Fruit fly (Drosophila melanogaster) Kc167 (cell line): ENCODE results near the gene CSN8.

ENCODE experiments used
- Myc ChIP-seq: fragments of >200 bp; optimal IDR thresholded peaks from 2 replicates; lab custom pipeline; 2017; ENCODE audit warnings: missing external identifiers
- Sin3A ChIP-seq: fragments of >200 bp; optimal IDR thresholded peaks from 2 replicates; lab custom pipeline; 2018; ENCODE audit warnings: missing external identifiers
- h ChIP-seq: fragments of >200 bp; optimal IDR thresholded peaks from 3 replicates; lab custom pipeline; 2018; ENCODE audit warnings: missing external identifiers
- insv ChIP-seq: fragments of >200 bp; optimal IDR thresholded peaks from 3 replicates; lab custom pipeline; 2018; ENCODE audit warnings: missing external identifiers
- psq ChIP-seq: fragments of >200 bp; optimal IDR thresholded peaks from 2 replicates; lab custom pipeline; 2017; ENCODE audit warnings: missing external identifiers
- ttk ChIP-seq: sonication (Bioruptor generic); optimal IDR thresholded peaks from 2 replicates; lab custom pipeline; 2017; ENCODE audit warnings: missing external identifiers

CSN8 gene

DNA sequence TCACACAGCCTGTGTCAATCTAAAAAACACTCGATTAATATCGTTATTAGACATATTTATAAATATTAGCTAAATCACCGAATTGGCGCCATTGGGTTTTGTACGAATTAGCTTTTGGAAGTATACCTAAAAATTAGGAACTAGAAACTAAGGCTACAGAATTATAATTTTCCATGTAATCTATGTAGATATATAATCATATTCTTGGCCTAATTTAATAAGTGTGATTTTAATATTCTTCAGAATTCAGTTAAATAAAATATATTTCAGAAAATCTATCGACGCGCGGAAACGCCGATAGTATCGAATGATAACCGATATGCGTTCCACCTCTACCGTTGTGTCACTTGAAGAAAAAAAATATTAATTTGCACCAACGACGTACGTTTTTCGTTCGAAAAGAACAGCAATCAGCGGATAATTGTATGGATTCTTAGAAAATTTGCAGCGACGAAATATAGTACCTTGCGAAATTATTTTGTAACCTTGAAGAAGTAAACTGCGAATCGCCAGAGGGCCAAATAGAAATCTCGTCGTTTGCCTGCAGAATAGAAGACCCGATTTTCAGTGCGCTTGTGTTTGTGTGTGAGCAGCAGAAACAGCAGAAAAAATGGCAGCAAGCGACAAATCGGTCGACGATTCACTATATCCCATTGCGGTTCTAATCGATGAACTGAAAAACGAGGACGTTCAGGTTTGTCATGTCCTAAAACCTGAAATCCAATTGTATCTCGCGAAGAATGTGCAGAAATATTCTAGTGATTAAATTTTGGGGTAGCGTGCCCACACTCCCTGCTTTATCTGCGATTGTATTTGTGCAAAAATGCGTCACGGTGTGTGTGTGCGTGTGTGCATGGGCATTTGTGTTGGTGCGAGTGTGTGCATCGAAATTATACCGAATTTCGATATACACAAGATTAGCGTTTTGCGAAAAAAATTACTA is 1.3 kb downstream of the CSN8 start, which contains the start of gene Pp2A-29B:
TSS of gene Pp2A-29B (plus strand) at position 338 of the 943 bp plus-strand sequence.
- TF ChIP-seq h (lab: Kevin White, UChicago) = no peak
- no peak for TF ChIP-seq insv
- TF ChIP-seq Sin3A (lab: Kevin White, UChicago) = no peak
- TF ChIP-seq psq (lab: Kevin White, UChicago) = no peak
- no peak for TF ChIP-seq Myc (lab: Kevin White, UChicago)
- TF ChIP-seq ttk = no peak

DNA sequence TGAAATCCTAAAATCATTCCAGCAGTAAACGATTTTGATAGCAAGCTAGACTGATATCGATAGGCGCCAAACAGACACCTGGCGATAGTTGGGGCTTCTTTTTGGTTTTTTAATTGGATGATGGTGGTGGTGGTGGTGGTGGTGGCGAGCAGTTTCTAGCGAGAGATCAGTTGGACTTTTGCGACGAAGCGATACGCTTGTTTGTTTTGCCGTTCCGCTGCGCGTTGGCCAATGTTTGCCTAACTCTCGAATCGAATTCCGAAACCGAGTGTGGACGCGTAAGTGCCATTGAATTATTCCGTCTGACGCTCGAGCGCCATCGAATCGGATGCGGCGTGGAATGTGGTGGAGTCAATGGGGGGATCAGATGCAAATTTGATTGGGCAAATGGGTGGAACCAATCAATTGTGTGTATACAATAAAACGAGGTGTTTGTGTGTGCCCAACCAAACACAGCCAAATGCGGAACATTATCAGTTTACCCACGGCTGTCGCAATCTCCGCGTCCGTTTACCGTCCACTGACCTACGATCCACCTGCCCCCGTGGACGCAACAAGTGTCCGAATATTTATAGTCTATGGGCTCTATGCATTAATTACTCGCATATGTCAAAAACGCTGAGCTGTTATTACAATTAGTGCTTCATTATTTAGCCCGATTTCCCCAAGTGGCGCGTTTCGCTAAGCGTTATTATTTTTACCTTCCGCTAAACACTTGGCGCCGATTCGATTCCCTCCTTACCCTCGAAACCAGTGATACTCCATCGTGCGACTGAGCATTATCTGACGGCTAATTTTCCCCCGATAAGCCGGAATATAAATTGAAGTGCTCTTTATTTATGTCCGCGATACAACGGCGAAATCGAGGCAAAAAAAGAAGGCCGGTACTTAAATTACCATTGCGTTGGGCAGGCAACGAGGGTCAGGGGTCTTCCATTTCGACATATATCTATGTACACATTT is 6.0 kb downstream of the CSN8 start, which contains the start of gene CG17292:
TSS of gene CG17292 (plus strand) at position 91 of the 963 bp plus-strand sequence.
- TF ChIP-seq h (lab: Kevin White, UChicago) = no peak
- no peak for TF ChIP-seq insv
- TF ChIP-seq Sin3A (lab: Kevin White, UChicago) = no peak
- no peak for TF ChIP-seq psq (lab: Kevin White, UChicago)
- no peak for TF ChIP-seq Myc (lab: Kevin White, UChicago)
- TF ChIP-seq ttk = no peak

DNA sequence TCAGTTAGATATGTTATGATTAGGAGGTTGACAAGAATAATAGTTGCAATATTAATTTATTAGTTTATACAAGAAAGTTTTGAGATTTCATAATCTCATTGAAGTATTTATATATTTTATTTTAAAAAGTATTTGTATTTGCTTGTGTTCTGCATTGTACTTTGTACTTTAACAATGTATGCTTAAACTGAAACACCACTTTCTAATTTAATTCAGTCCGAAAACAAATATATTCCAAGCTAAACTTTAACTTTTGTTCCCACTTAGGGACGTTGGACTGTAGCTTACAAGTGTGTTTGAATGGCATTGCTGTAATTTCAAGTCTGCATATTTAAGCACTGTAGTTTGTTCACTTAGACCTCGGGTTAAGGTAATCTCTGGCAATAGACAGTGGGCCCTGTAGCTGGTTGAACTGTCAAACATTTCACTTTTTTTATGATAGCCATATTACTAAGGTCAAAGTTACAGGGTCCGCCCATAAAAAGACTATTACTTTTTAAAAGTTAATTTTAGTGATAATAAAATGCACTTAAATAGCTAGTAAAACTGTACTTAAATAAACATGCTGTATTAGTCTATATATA is 6.8 kb downstream of the CSN8 start:
- TF ChIP-seq h (lab: Kevin White, UChicago) = no peak
- no peak for TF ChIP-seq Sin3A (lab: Kevin White, UChicago)
- TF ChIP-seq insv = no peak
- TF ChIP-seq Myc (lab: Kevin White, UChicago) = no peak
- no peak for TF ChIP-seq psq (lab: Kevin White, UChicago)
- TF ChIP-seq ttk = no peak

DNA sequence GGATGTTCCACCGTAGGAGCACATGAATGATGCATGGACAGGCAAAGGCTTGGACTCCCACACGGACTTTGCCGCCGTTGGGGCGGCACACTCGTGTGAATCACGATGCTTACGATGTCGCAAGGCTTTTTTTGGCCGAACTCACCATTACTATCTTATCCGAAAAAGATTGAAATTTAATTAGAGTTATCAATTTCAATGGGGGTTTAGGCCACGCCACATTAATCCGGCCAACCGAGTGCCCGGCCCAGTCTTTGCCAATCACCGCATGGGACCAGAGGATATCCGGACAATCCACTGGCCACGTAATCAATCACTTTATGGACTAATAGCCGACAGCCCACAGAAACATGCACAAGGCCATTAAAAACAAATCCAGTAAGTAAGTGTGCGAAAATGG is 7.6 kb downstream of the CSN8 start:
- TF ChIP-seq insv (no peak), Myc (lab: Kevin White, UChicago) (no peak), Sin3A (lab: Kevin White, UChicago) (no peak), psq (lab: Kevin White, UChicago) (no peak), h (lab: Kevin White, UChicago) (no peak), ttk (no peak)

DNA sequence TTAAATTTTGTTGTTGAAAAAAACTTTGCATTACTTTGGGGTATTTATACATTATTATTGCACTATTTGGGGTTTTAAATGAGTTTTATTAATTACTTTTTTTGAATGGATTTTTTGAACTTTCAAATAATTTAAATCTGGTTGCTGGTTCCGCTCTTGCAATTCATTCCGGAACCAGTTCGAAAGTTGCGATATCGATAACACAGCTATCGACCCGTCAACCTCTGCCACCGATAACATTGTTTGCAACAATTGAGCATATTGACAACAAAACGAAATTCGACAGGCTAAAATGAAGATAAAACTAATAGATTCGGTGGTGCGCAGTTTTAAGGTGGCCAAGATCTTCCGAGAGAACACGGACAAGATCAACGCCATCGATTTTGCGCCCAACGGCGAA is 9.6 kb downstream of the CSN8 start, which contains the start of gene Wdr82:
TSS of gene Wdr82 (plus strand) at position 227 of the 400 bp plus-strand sequence.
- TF ChIP-seq Sin3A (lab: Kevin White, UChicago) = no peak
- TF ChIP-seq ttk = no peak
- no peak for TF ChIP-seq insv
- no peak for TF ChIP-seq Myc (lab: Kevin White, UChicago)
- no peak for TF ChIP-seq h (lab: Kevin White, UChicago)
- no peak for TF ChIP-seq psq (lab: Kevin White, UChicago)

DNA sequence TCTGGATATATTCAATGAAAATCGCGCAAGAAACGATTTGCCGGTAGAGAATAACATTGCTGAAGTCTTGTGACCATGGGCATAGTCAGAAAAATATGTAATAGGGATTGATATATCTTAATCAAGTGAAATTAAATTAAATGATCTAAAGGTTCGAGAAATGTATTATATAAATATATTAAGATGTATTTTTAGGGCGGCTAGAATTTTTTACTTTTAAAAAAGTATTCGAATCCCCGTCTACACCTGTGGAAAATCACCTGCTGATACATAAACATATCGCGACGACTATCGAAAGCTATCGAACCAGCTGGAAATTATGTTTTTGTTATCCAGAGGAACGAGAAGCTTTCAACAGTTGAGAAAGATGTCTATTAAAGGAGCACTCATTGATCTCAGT is 12.1 kb downstream of the CSN8 start, which contains the start of the genes CG13390 and CG17294:
TSS of gene CG13390 (minus strand) at position 81 of the 400 bp plus-strand sequence.
TSS of gene CG17294 (plus strand) at position 319 of the 400 bp plus-strand sequence.
- TF ChIP-seq Sin3A (lab: Kevin White, UChicago) (no peak), insv (no peak), h (lab: Kevin White, UChicago) (no peak), Myc (lab: Kevin White, UChicago) (no peak), ttk (no peak), psq (lab: Kevin White, UChicago) (no peak)

DNA sequence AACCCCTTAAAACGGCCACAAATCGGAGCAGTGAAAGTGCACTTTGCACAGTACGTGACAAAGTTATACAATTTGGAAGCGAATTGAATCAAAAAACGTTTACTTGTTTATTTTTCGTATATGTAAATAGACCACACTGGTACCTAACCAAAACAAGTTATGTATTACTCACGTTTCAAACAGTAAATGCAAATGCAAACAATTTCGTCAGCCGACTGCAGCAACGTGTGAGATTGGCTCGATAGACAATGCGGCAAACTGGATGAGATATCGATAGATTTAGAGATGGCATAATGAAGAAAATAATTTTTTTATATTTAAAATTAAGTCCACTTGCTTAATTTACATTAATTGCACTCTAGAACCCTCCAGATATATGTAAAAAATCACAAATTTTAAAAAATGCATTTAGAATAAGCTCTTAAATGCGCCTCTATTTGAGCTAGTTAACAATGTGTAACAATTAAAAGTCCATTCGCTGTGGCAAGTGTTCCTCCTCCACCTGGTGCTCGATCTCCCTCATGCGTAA is 16.9 kb downstream of the CSN8 start, which contains the start of gene AlaRS:
TSS of gene AlaRS (minus strand) at position 257 of the 529 bp plus-strand sequence.
- TF ChIP-seq insv (no peak), ttk (no peak), psq (lab: Kevin White, UChicago) (no peak), h (lab: Kevin White, UChicago) (no peak), Myc (lab: Kevin White, UChicago) (no peak), Sin3A (lab: Kevin White, UChicago) (no peak)

DNA sequence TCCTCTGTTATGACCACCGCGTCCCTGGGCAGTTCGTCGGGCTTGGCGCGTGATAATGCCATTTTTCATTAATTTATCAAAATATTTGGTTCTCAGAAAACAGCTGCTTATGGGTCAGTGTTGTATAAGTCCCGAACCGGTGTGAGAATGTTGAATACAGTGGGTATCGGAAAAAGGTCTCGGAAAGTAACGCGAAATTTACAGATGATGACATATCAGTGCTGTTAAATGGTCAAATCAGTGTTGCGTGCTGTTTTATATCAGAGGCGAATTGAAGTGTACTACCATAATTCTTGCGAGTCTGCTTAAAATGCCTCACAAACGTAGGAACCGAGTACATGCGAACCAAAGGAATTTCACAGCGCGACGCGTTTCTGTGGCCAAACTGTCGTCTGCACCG is 18.0 kb downstream of the CSN8 start, which contains the start of the genes CG13392 and Rcd4:
TSS of gene CG13392 (minus strand) at position 162 of the 400 bp plus-strand sequence.
TSS of gene Rcd4 (plus strand) at position 216 of the 400 bp plus-strand sequence.
- TF ChIP-seq h (lab: Kevin White, UChicago) (no peak), psq (lab: Kevin White, UChicago) (no peak), Sin3A (lab: Kevin White, UChicago) (no peak), Myc (lab: Kevin White, UChicago) (no peak), ttk (no peak), insv (no peak)

DNA sequence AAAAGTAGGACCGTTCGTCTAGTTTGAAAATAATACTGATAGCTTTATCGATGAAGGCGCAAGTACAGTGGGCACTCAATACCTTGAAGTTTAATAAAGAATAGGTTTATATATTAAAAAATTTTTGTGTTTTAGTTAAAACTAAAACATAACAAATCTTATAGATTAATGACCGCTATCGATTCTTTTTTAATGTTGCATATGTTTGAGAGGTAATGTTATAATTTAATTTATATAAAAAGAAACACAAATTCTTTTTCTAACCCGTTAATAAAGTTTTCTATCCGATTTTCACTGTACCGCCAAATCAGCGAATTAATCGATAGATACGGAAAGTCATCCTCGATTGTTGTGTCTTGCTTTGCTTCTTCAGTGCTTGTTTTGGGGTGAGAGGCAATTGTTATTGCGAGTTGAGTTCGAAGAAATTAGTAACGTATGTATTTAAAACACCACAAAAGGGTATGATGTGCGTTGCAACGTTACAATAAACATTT is 19.5 kb downstream of the CSN8 start, which contains the start of the genes Dad1 and CG13384:
TSS of gene Dad1 (minus strand) at position 30 of the 494 bp plus-strand sequence.
TSS of gene CG13384 (plus strand) at position 348 of the 494 bp plus-strand sequence.
- TF ChIP-seq insv (no peak), Sin3A (lab: Kevin White, UChicago) (no peak), Myc (lab: Kevin White, UChicago) (no peak), psq (lab: Kevin White, UChicago) (no peak), h (lab: Kevin White, UChicago) (no peak), ttk (no peak)

DNA sequence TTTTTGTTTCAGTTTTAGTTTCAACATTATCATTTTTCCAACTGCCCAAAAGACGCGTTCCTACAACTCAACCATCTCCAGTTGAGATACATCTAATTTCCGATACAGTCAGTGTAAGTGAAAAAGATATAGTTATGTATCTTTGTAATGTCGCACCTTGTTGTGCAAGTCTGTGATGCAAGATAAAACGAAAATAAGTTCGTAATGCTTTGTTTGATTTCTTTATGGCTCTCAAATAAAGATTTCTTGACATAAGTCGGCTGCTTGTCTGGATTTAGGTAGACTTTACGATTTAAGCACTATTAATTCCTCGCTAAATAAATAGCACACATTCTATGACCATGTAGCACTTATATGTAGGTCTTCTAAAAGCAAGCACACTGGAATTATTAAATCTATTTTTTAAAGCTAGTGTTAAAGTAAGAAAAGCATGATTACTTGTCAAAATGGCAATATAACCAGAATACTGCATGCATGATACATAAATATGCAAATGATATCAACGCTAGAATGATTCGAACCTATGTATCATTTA is 20.4 kb downstream of the CSN8 start:
- no peak for TF ChIP-seq ttk
- TF ChIP-seq psq (lab: Kevin White, UChicago) = no peak
- TF ChIP-seq Myc (lab: Kevin White, UChicago) = no peak
- no peak for TF ChIP-seq Sin3A (lab: Kevin White, UChicago)
- no peak for TF ChIP-seq insv
- TF ChIP-seq h (lab: Kevin White, UChicago) = no peak
